Fruit fly (Drosophila melanogaster) whole organism, embryonic: ENCODE data around the gene Srr.

Experiments used
- Ada2b ChIP-seq: fragments of 200-800 bp; sonication (Bioruptor generic); IDR thresholded peaks from 2 replicates; pipeline ENCODE4 v1.3.6; 2022; ENCODE audit warnings: missing biosample characterization, missing genetic modification characterization
- CG10209 ChIP-seq: fragments of 200-800 bp; sonication (Bioruptor generic); optimal IDR thresholded peaks from 3 replicates; lab custom pipeline; 2017; ENCODE audit warnings: missing biosample characterization, mild to moderate bottlenecking, missing genetic modification characterization, missing genetic modification reagents
- CG11247 ChIP-seq: fragments of 200-800 bp; sonication (Bioruptor generic); IDR thresholded peaks from 2 replicates; pipeline ENCODE4 v1.3.6; 2022; ENCODE audit warnings: missing biosample characterization, missing genetic modification characterization
- CG11398 ChIP-seq: fragments of 200-800 bp; sonication (Bioruptor generic); optimal IDR thresholded peaks from 2 replicates; lab custom pipeline; 2016; ENCODE audit warnings: missing biosample characterization, missing genetic modification characterization
- CG11456 ChIP-seq: fragments of 200-800 bp; sonication (Bioruptor generic); IDR thresholded peaks from 3 replicates; pipeline ENCODE4 v1.3.6; 2022; ENCODE audit warnings: missing biosample characterization, missing genetic modification characterization
- CG14441 ChIP-seq: fragments of 200-800 bp; sonication (Bioruptor generic); IDR thresholded peaks from 2 replicates; pipeline ENCODE4 v1.3.6; 2022; ENCODE audit warnings: missing biosample characterization, missing genetic modification characterization
- CG14667 ChIP-seq: fragments of 200-800 bp; sonication (Bioruptor generic); IDR thresholded peaks from 2 replicates; pipeline ENCODE4 v1.3.6; 2022; ENCODE audit warnings: missing biosample characterization, missing genetic modification characterization
- CG14860 ChIP-seq: fragments of 200-800 bp; sonication (Bioruptor generic); IDR thresholded peaks from 3 replicates; pipeline ENCODE4 v1.3.6; 2022; ENCODE audit warnings: missing biosample characterization, missing genetic modification characterization; ENCODE audit not compliant: partially characterized antibody
- CG17385 ChIP-seq: fragments of 200-800 bp; sonication (Bioruptor generic); optimal IDR thresholded peaks from 3 replicates; lab custom pipeline; 2018; ENCODE audit warnings: missing biosample characterization, mild to moderate bottlenecking, missing genetic modification characterization
- CG17568 ChIP-seq: fragments of 200-800 bp; sonication (Bioruptor generic); optimal IDR thresholded peaks from 2 replicates; lab custom pipeline; 2018; ENCODE audit warnings: missing biosample characterization, mild to moderate bottlenecking, missing genetic modification characterization, moderate library complexity
- CG17612 ChIP-seq: fragments of 200-800 bp; sonication (Bioruptor generic); IDR thresholded peaks from 2 replicates; pipeline ENCODE4 v1.3.6; 2022; ENCODE audit warnings: missing biosample characterization, missing genetic modification characterization
- CG17829 ChIP-seq: fragments of 200-800 bp; optimal IDR thresholded peaks from 2 replicates; lab custom pipeline; 2019; ENCODE audit warnings: missing biosample characterization, mild to moderate bottlenecking, missing genetic modification characterization, moderate library complexity
- CG18476 ChIP-seq: fragments of 200-800 bp; sonication (Bioruptor generic); optimal IDR thresholded peaks from 2 replicates; lab custom pipeline; 2016; ENCODE audit warnings: missing biosample characterization, mild to moderate bottlenecking, missing genetic modification characterization
- CG2875 ChIP-seq: fragments of 200-800 bp; sonication (Bioruptor generic); optimal IDR thresholded peaks from 2 replicates; lab custom pipeline; 2017; ENCODE audit warnings: missing biosample characterization, mild to moderate bottlenecking, missing genetic modification characterization, missing genetic modification reagents
- CG3847 ChIP-seq: fragments of 200-800 bp; sonication (Bioruptor generic); IDR thresholded peaks from 2 replicates; pipeline ENCODE4 v1.3.6; 2022; ENCODE audit warnings: missing biosample characterization, missing genetic modification characterization
- CG43689 ChIP-seq: fragments of 200-800 bp; sonication (Bioruptor generic); IDR thresholded peaks from 2 replicates; pipeline ENCODE4 v1.3.6; 2022; ENCODE audit warnings: missing biosample characterization, missing genetic modification characterization
- CG5953 ChIP-seq: fragments of 200-800 bp; sonication (Bioruptor generic); IDR thresholded peaks from 2 replicates; pipeline ENCODE4 v1.3.6; 2022; ENCODE audit warnings: missing biosample characterization, missing genetic modification characterization
- CG6654 ChIP-seq: fragments of 200-800 bp; sonication (Bioruptor generic); optimal IDR thresholded peaks from 2 replicates; lab custom pipeline; 2017; ENCODE audit warnings: missing biosample characterization, mild to moderate bottlenecking, missing genetic modification characterization
- CG6765 ChIP-seq: fragments of 200-800 bp; sonication (Bioruptor generic); optimal IDR thresholded peaks from 3 replicates; lab custom pipeline; 2017; ENCODE audit warnings: missing biosample characterization, mild to moderate bottlenecking, missing genetic modification characterization
- CG7839 ChIP-seq: fragments of 200-800 bp; sonication (Bioruptor generic); optimal IDR thresholded peaks from 3 replicates; lab custom pipeline; 2018; ENCODE audit warnings: missing biosample characterization, mild to moderate bottlenecking, missing genetic modification characterization, moderate library complexity
- CG9215 ChIP-seq: fragments of 200-800 bp; sonication (Bioruptor generic); IDR thresholded peaks from 2 replicates; pipeline ENCODE4 v1.3.6; 2022; ENCODE audit warnings: missing biosample characterization, missing genetic modification characterization
- CG9876 ChIP-seq: fragments of 200-800 bp; sonication (Bioruptor generic); optimal IDR thresholded peaks from 2 replicates; lab custom pipeline; 2016; ENCODE audit warnings: missing biosample characterization, missing genetic modification characterization
- Camta ChIP-seq: fragments of 200-800 bp; sonication (Bioruptor generic); optimal IDR thresholded peaks from 2 replicates; lab custom pipeline; 2016; ENCODE audit warnings: missing biosample characterization, missing genetic modification characterization
- CrebB ChIP-seq: fragments of 200-800 bp; sonication (Bioruptor generic); optimal IDR thresholded peaks from 3 replicates; lab custom pipeline; 2018; ENCODE audit warnings: missing biosample characterization, mild to moderate bottlenecking, missing genetic modification characterization
- Eip74EF ChIP-seq, 2 experiments: fragments of 200-800 bp in 1 of 2; fragments of >200 bp in 1 of 2; sonication (Bioruptor generic) in 1 of 2; optimal IDR thresholded peaks; 2 replicates each; lab custom pipeline; 2017 to 2019; ENCODE audit warnings: missing biosample characterization in 2 of 2, missing genetic modification characterization in 2 of 2, mild to moderate bottlenecking in 1 of 2, moderate library complexity in 1 of 2
- Elba2 ChIP-seq: fragments of 200-800 bp; sonication (Bioruptor generic); optimal IDR thresholded peaks from 3 replicates; lab custom pipeline; 2016; ENCODE audit warnings: missing biosample characterization, missing genetic modification characterization
- Ets97D ChIP-seq: fragments of 200-800 bp; sonication (Bioruptor generic); optimal IDR thresholded peaks from 3 replicates; lab custom pipeline; 2016; ENCODE audit warnings: missing biosample characterization, missing genetic modification characterization
- Fer1 ChIP-seq: fragments of 200-800 bp; sonication (Bioruptor generic); optimal IDR thresholded peaks from 2 replicates; lab custom pipeline; 2017; ENCODE audit warnings: missing biosample characterization, mild to moderate bottlenecking, missing genetic modification characterization
- Fer3 ChIP-seq: fragments of 200-800 bp; sonication (Bioruptor generic); optimal IDR thresholded peaks from 2 replicates; lab custom pipeline; 2018; ENCODE audit warnings: missing biosample characterization, mild to moderate bottlenecking, missing genetic modification characterization, moderate library complexity
- Gug ChIP-seq: fragments of 200-800 bp; sonication (Bioruptor generic); IDR thresholded peaks from 4 replicates; pipeline ENCODE4 v1.3.6; 2022; ENCODE audit warnings: missing biosample characterization, missing genetic modification characterization
- HLH3B ChIP-seq: fragments of 200-800 bp; sonication (Bioruptor generic); IDR thresholded peaks from 2 replicates; pipeline ENCODE4 v1.3.6; 2022; ENCODE audit warnings: missing biosample characterization, missing genetic modification characterization
- Hey ChIP-seq: fragments of 200-800 bp; sonication (Bioruptor generic); optimal IDR thresholded peaks from 3 replicates; lab custom pipeline; 2018; ENCODE audit warnings: missing biosample characterization, mild to moderate bottlenecking, missing genetic modification characterization
- HmgZ ChIP-seq: fragments of 200-800 bp; sonication (Bioruptor generic); optimal IDR thresholded peaks from 2 replicates; lab custom pipeline; 2018; ENCODE audit warnings: missing biosample characterization, mild to moderate bottlenecking, missing genetic modification characterization
- Hsf ChIP-seq: fragments of 200-800 bp; sonication (Bioruptor generic); optimal IDR thresholded peaks from 3 replicates; lab custom pipeline; 2016; ENCODE audit warnings: missing biosample characterization, missing genetic modification characterization
- Lpt ChIP-seq: fragments of >200 bp; optimal IDR thresholded peaks from 2 replicates; lab custom pipeline; 2018; ENCODE audit warnings: missing biosample characterization, missing genetic modification characterization
- Myb ChIP-seq: fragments of 200-800 bp; sonication (Bioruptor generic); optimal IDR thresholded peaks from 2 replicates; lab custom pipeline; 2016; ENCODE audit warnings: missing biosample characterization, missing genetic modification characterization
- NC2α ChIP-seq: fragments of 200-800 bp; sonication (Bioruptor generic); optimal IDR thresholded peaks from 2 replicates; lab custom pipeline; 2016; ENCODE audit warnings: missing biosample characterization, missing genetic modification characterization
- Nf-YB ChIP-seq: fragments of 200-800 bp; sonication (Bioruptor generic); optimal IDR thresholded peaks from 3 replicates; lab custom pipeline; 2019; ENCODE audit warnings: missing biosample characterization, mild to moderate bottlenecking, missing genetic modification characterization, moderate library complexity
- Ssrp ChIP-seq: fragments of 200-800 bp; sonication (Bioruptor generic); optimal IDR thresholded peaks from 2 replicates; lab custom pipeline; 2018; ENCODE audit warnings: missing biosample characterization, mild to moderate bottlenecking, missing genetic modification characterization, moderate library complexity
- Stat92E ChIP-seq, 3 experiments: fragments of >200 bp in 2 of 3; fragments of 200-800 bp in 1 of 3; sonication (Bioruptor generic) in 1 of 3; optimal IDR thresholded peaks; 2 replicates each; lab custom pipeline; 2017 to 2019; ENCODE audit warnings: missing biosample characterization in 3 of 3, missing genetic modification characterization in 3 of 3, mild to moderate bottlenecking in 1 of 3, moderate library complexity in 1 of 3
- Taf1 ChIP-seq: fragments of 200-800 bp; sonication (Bioruptor generic); IDR thresholded peaks from 2 replicates; pipeline ENCODE4 v1.3.6; 2022; ENCODE audit warnings: missing biosample characterization, missing genetic modification characterization
- Tbp ChIP-seq: fragments of >200 bp; optimal IDR thresholded peaks from 2 replicates; lab custom pipeline; 2018; ENCODE audit warnings: missing biosample characterization, missing genetic modification characterization
- ase ChIP-seq: fragments of 200-800 bp; sonication (Bioruptor generic); IDR thresholded peaks from 3 replicates; pipeline ENCODE4 v1.3.6; 2022; ENCODE audit warnings: missing biosample characterization, missing genetic modification characterization
- bcd ChIP-seq: fragments of 200-800 bp; sonication (Bioruptor generic); optimal IDR thresholded peaks from 2 replicates; lab custom pipeline; 2017; ENCODE audit warnings: missing biosample characterization, mild to moderate bottlenecking, missing genetic modification characterization
- br ChIP-seq: fragments of >200 bp; optimal IDR thresholded peaks from 2 replicates; lab custom pipeline; 2017
- fru ChIP-seq: fragments of >200 bp; optimal IDR thresholded peaks from 2 replicates; lab custom pipeline; 2017
- h ChIP-seq: fragments of >200 bp; optimal IDR thresholded peaks from 2 replicates; lab custom pipeline; 2017
- ham ChIP-seq: fragments of 200-800 bp; sonication (Bioruptor generic); IDR thresholded peaks from 2 replicates; pipeline ENCODE4 v1.3.6; 2022; ENCODE audit warnings: missing biosample characterization, missing genetic modification characterization
- maf-S ChIP-seq: fragments of 200-800 bp; sonication (Bioruptor generic); optimal IDR thresholded peaks from 2 replicates; lab custom pipeline; 2016; ENCODE audit warnings: missing biosample characterization, missing genetic modification characterization
- pb ChIP-seq: fragments of 200-800 bp; sonication (Bioruptor generic); optimal IDR thresholded peaks from 3 replicates; lab custom pipeline; 2016; ENCODE audit warnings: missing biosample characterization, missing genetic modification characterization
- peb ChIP-seq: fragments of 200-800 bp; sonication (Bioruptor generic); IDR thresholded peaks from 2 replicates; pipeline ENCODE4 v1.3.6; 2022; ENCODE audit warnings: missing biosample characterization, missing genetic modification characterization
- pzg ChIP-seq: fragments of 200-800 bp; sonication (Bioruptor generic); optimal IDR thresholded peaks from 3 replicates; lab custom pipeline; 2018; ENCODE audit warnings: missing biosample characterization, mild to moderate bottlenecking, missing genetic modification characterization, moderate library complexity
- schlank ChIP-seq: fragments of 200-800 bp; sonication (Bioruptor generic); optimal IDR thresholded peaks from 2 replicates; lab custom pipeline; 2018; ENCODE audit warnings: missing biosample characterization, mild to moderate bottlenecking, missing genetic modification characterization
- twi ChIP-seq: fragments of 200-800 bp; optimal IDR thresholded peaks from 2 replicates; lab custom pipeline; 2019; ENCODE audit warnings: missing biosample characterization, mild to moderate bottlenecking, missing genetic modification characterization, moderate library complexity

The Srr gene

DNA sequence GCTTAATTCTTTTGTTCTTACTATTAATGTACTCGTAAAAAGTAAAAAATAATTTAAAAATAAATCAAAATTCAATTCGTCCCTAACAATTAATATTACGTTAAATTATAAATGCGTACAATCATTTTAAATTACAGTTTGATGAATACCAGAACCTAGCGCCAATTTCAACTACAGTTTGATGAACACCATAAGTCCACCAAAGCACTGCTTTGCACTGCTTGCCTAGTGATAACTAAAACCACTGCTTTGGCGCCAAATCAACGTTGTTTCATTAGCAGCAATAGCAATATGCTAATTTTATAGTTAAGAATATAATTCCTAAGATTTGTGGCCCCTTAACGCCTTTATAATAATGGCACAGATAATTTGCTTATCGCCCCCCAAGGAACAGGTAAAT lies 36.4 kb upstream of the Srr start (continued):
- TF ChIP-seq Fer3 (tag; lab: Kevin White, UChicago) (no peak), Hsf (GFP tag; lab: Kevin White, UChicago) (no peak), CG2875 (no peak), ham (GFP tag; lab: Robert Waterston, UW) (no peak), CG17829 (tag; lab: Kevin White, UChicago) (peak; percentile 11), CG6765 (GFP tag; lab: Kevin White, UChicago) (no peak), CG18476 (no peak), CG11456 (GFP tag; lab: Robert Waterston, UW) (no peak), Ssrp (tag; lab: Kevin White, UChicago) (no peak), CG14667 (no peak), h (lab: Kevin White, UChicago) (no peak), bcd (GFP tag; lab: Kevin White, UChicago) (no peak), CG43689 (GFP tag; lab: Robert Waterston, UW) (no peak), CG6654 (peak; percentile 100), CG5953 (GFP tag; lab: Robert Waterston, UW) (no peak), CG3847 (no peak), HLH3B (no peak), CG7839 (tag; lab: Kevin White, UChicago) (no peak), CG11398 (GFP tag; lab: Kevin White, UChicago) (no peak), HmgZ (peak; percentile 43), Elba2 (GFP tag; lab: Kevin White, UChicago) (no peak), fru (lab: Kevin White, UChicago) (no peak), peb (no peak), Eip74EF (GFP tag; optimal IDR thresholded peaks at IDR 0.05; lab: Kevin White, UChicago) (peak in 1 of 2 experiments; percentile 90), Gug (no peak), CG14441 (no peak), Tbp (GFP tag; lab: Kevin White, UChicago) (no peak), CG10209 (GFP tag; lab: Kevin White, UChicago) (no peak), Ada2b (GFP tag; lab: Robert Waterston, UW) (no peak), Lpt (no peak), Ets97D (GFP tag; lab: Kevin White, UChicago) (peak; percentile 54), pzg (GFP tag; lab: Kevin White, UChicago) (peak; percentile 30), CG9215 (GFP tag; lab: Robert Waterston, UW) (no peak), CG17612 (GFP tag; lab: Robert Waterston, UW) (no peak), Hey (tag; lab: Kevin White, UChicago) (no peak), CG11247 (no peak), CG9876 (GFP tag; lab: Kevin White, UChicago) (peak; percentile 4), Taf1 (GFP tag; lab: Robert Waterston, UW) (no peak), CG17568 (GFP tag; lab: Kevin White, UChicago) (no peak), Myb (GFP tag; lab: Kevin White, UChicago) (peak; percentile 47), CG17385 (GFP tag; lab: Kevin White, UChicago) (no peak), Nf-YB (no peak), br (lab: Kevin White, UChicago) (no peak), schlank (tag; lab: Kevin White, UChicago) (no peak), CrebB (tag; lab: Kevin White, UChicago) (no peak), NC2α (GFP tag; lab: Kevin White, UChicago) (no peak), Stat92E (GFP tag; optimal IDR thresholded peaks at IDR 0.05; lab: Kevin White, UChicago) (no peak), pb (no peak), twi (tag; lab: Kevin White, UChicago) (no peak), ase (GFP tag; lab: Robert Waterston, UW) (no peak), maf-S (GFP tag; lab: Kevin White, UChicago) (no peak), CG14860 (GFP tag; lab: Robert Waterston, UW) (no peak; the same call in 2 of the 3 replicates), Fer1 (GFP tag; lab: Kevin White, UChicago) (no peak), Camta (GFP tag; lab: Kevin White, UChicago) (no peak)
